Worm (Caenorhabditis elegans): ENCODE measurements around the gene C18G1.9.

The C18G1.9 gene

DNA sequence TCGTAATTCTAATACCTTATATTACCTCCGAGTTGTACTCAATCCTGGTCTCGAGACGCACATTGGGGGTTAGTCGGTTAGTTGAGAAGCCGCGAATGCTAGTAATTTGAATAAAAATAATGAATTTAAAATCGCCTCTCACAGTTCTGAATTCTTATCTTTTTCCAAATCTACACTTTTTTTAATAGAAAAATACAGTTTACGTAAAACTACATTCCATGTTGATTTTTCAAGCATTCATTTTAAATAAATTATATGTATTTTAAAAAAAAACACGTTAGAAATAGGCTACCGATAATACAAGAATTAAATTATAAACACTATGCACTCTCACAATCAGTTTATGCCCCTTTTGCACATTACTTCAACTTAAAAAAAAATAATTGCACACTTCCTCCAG lies at the start of gene C18G1.9:
Gene C18G1.9, minus strand, starts transcription at position 101 of the 400 bp plus-strand sequence.
- TF ChIP-seq T22C8.4 (GFP tag; IDR thresholded peaks at IDR 0.05) = no peak
- TF ChIP-seq flt-1 (GFP tag; IDR thresholded peaks at IDR 0.05) = no peak
- no peak for TF ChIP-seq med-1 (GFP tag; optimal IDR thresholded peaks at IDR 0.05; ENCODE audit: insufficient read depth)
- TF ChIP-seq tab-1 (GFP tag; IDR thresholded peaks at IDR 0.05) = no peak
- TF ChIP-seq ztf-29 (GFP tag; IDR thresholded peaks at IDR 0.05) = no peak
- TF ChIP-seq ztf-23 (GFP tag; IDR thresholded peaks at IDR 0.05) = no peak
- no peak for TF ChIP-seq cog-1 (tag; optimal IDR thresholded peaks at IDR 0.05)
- TF ChIP-seq klf-2 (GFP tag; conservative IDR thresholded peaks at IDR 0.05) = no peak

DNA sequence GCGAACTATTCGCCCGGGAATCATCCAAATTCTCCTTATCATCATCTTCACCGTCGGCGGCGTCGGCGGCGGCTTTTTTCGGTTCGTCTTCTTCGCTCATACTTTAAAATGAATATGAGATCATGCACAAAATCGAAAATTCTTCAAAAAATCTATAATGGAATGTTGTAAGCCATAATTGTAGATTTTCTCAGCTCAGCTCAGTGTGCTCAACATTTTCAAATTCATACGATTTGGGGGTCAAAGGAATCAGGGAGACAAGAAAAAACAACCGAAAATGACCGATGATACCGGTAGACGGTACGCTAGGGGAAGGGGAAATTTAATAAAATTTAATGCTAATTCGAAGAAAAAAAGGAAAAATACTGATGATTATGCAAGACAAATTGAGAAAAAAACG lies 49.0 kb upstream of the C18G1.9 start, which contains the start of gene ccep-97:
Gene ccep-97, minus strand, starts transcription at position 101 of the 400 bp plus-strand sequence.
- no peak for TF ChIP-seq ztf-23 (GFP tag; IDR thresholded peaks at IDR 0.05)
- TF ChIP-seq klf-2 (GFP tag; conservative IDR thresholded peaks at IDR 0.05) = no peak
- no peak for TF ChIP-seq T22C8.4 (GFP tag; IDR thresholded peaks at IDR 0.05)
- TF ChIP-seq med-1 (GFP tag; optimal IDR thresholded peaks at IDR 0.05; ENCODE audit: insufficient read depth) = no peak
- no peak for TF ChIP-seq ref-1 (GFP tag; conservative IDR thresholded peaks at IDR 0.05)
- TF ChIP-seq ztf-29 (GFP tag; IDR thresholded peaks at IDR 0.05) = no peak
- no peak for TF ChIP-seq tab-1 (GFP tag; IDR thresholded peaks at IDR 0.05)
- no peak for TF ChIP-seq cog-1 (tag; optimal IDR thresholded peaks at IDR 0.05)
- TF ChIP-seq flt-1 (GFP tag; IDR thresholded peaks at IDR 0.05) = no peak

DNA sequence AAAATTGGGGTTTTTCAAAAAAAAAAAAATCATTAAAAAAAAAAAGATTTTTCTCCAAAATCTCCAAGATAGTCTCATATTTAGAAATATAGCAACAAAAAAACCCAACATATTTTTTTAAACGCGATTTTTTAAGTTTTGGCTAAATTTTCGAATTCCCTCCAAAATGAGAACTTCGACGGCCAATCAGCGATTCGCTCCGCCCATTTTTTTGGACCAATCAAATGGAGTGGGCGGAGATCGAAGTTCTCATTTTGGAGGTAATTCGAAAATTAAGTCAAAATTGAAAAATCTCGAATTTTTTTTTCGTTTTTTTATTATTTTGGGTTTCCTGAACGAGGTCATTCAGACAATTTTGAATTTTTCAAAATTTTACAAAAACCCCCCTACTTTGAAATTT lies 44.3 kb upstream of the C18G1.9 start:
- no peak for TF ChIP-seq ztf-29 (GFP tag; IDR thresholded peaks at IDR 0.05)
- no peak for TF ChIP-seq T22C8.4 (GFP tag; IDR thresholded peaks at IDR 0.05)
- no peak for TF ChIP-seq med-1 (GFP tag; optimal IDR thresholded peaks at IDR 0.05; ENCODE audit: insufficient read depth)
- TF ChIP-seq flt-1 (GFP tag; IDR thresholded peaks at IDR 0.05) = no peak
- TF ChIP-seq tab-1 (GFP tag; IDR thresholded peaks at IDR 0.05) = no peak
- TF ChIP-seq cog-1 (tag; optimal IDR thresholded peaks at IDR 0.05) = no peak
- no peak for TF ChIP-seq ztf-23 (GFP tag; IDR thresholded peaks at IDR 0.05)
- TF ChIP-seq klf-2 (GFP tag; conservative IDR thresholded peaks at IDR 0.05) = no peak
- TF ChIP-seq ref-1 (GFP tag; conservative IDR thresholded peaks at IDR 0.05) = no peak

DNA sequence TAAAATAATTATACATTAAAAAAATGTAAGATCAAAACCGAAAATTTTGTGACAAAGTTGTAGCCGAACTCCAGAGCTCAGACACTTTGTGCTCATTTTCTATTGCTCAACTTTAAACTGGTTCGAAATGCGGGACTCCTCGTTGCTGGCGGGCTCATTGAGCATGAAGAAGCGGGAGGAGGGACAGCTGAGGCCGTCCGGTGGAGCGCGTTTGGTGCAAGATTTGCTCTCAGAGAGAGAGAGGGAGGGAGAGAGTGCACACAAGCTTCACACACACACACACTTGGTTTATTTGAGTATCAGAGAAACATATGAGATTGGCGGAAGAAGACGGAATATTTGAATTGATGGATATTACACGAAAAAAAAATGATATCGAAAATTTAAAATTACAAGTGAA lies 41.1 kb upstream of the C18G1.9 start:
- TF ChIP-seq ztf-23 (GFP tag; IDR thresholded peaks at IDR 0.05) = no peak
- TF ChIP-seq tab-1 (GFP tag; IDR thresholded peaks at IDR 0.05) = 0 out of 2 replicates have a peak, but pooled peaks have one; percentile 7
- peak; percentile 58 for TF ChIP-seq cog-1 (tag; optimal IDR thresholded peaks at IDR 0.05)
- peak; percentile 46; the same call in 1 of the 2 replicates for TF ChIP-seq flt-1 (GFP tag; IDR thresholded peaks at IDR 0.05)

DNA sequence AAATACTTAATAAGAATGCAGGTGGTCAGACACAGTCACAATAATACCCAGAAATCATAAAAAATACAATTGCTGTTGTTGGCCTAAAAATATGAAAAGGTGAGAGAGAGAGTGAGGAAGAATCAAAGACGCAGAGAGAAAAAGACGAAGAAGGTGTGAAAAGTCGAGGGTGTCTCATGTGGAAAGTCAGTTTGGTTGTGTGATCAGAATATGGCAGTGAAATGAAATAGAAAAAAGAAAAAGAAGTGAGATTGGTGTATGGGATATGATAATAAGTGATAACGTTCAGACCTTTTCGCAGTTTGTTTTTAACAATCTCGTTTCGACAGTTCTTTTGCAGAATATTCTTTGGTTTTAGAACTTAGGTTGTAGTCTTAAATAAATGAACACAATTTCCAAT lies 37.3 kb upstream of the C18G1.9 start:
- TF ChIP-seq flt-1 (GFP tag; IDR thresholded peaks at IDR 0.05) = no peak

DNA sequence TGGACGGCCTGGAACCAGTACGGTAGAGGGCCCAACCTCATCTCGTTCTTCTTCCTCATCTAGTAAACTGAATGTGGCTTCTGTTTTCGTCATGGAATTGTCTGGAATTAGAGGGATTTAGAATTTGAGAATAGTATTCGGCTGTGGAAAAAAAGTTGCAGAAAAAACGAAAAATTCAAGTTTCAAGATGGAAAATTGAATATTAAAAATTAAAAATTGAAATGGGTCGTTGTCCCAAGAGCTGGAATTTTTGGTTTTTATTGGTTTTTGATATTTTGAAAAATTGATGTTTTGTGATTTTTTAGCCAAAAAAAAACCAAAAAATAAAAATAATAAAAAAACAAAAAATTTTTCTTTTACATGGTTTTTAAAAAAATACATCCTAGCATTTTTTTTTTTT lies 36.3 kb upstream of the C18G1.9 start, which contains the start of gene R02F11.3:
Gene R02F11.3, minus strand, starts transcription at position 101 of the 400 bp plus-strand sequence.
- TF ChIP-seq ref-1 (GFP tag; conservative IDR thresholded peaks at IDR 0.05) = no peak

DNA sequence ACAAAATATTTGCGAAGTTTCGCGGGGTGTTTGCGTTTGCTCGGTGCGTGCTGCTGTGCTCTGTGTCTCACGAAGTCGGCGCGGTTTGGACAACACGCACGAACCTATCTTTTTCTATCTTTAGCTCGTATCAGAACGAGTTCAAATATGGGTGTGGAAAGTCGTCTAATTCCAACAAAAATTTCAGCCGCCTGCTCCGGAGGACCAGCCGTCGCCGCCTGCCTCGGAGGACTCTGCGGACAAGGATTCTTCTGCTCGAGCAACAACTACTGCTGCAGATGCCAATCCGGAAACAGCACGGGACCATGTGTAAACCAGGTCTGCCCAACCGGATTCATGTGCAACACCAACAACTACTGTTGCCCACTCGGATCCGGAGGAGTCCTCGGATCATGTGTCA lies 32.4 kb upstream of the C18G1.9 start:
- TF ChIP-seq klf-2 (GFP tag; conservative IDR thresholded peaks at IDR 0.05) (no peak), cog-1 (tag; optimal IDR thresholded peaks at IDR 0.05) (no peak), flt-1 (GFP tag; IDR thresholded peaks at IDR 0.05) (no peak), ref-1 (GFP tag; conservative IDR thresholded peaks at IDR 0.05) (no peak), ztf-29 (GFP tag; IDR thresholded peaks at IDR 0.05) (no peak), ztf-23 (GFP tag; IDR thresholded peaks at IDR 0.05) (no peak), T22C8.4 (GFP tag; IDR thresholded peaks at IDR 0.05) (no peak), med-1 (GFP tag; optimal IDR thresholded peaks at IDR 0.05; ENCODE audit: insufficient read depth) (no peak), tab-1 (GFP tag; IDR thresholded peaks at IDR 0.05) (no peak)

DNA sequence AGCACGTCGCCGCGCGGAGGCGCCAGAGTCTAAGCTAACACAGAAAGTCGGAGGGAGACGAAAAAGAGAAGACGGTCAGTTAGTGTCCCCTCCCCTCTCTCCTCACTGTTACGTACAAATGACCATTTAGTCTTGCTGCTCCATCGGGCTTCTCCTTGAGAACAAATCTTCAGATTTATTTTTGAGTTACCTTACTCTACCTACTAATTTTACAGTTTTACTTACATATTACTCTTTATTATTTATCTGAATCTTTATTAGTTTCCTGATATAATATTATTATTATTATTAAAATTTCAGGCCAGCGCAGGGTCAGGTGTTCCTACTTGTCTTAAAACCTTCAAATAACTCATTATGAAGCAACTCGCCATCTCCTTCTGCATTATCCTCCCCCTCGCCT lies 31.3 kb upstream of the C18G1.9 start, which contains the start of gene R02F11.1:
Gene R02F11.1, plus strand, starts transcription at position 301 of the 400 bp plus-strand sequence.
- no peak for TF ChIP-seq tab-1 (GFP tag; IDR thresholded peaks at IDR 0.05)
- no peak for TF ChIP-seq flt-1 (GFP tag; IDR thresholded peaks at IDR 0.05)
- no peak for TF ChIP-seq ztf-23 (GFP tag; IDR thresholded peaks at IDR 0.05)

DNA sequence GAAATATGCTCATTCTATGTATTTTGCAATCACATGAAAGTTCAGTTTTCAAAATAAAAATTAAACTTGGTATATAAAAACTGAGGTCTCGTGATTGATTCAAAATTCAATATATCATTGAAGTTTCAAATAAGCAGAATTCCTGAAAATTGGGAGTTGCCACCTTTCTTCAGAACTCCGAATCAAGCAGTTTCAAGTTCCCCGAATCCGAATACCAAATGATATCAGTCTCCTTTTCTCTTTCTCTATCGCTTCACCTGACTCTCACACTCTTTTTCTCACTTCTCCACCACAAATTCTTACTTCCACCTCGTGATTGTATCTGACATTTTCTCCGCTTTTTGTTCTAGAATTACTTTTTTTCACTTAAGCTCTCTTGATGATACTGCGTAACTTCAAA lies 24.8 kb upstream of the C18G1.9 start, which contains the start of gene R02F11.2:
Gene R02F11.2, plus strand, starts transcription at position 292 of the 400 bp plus-strand sequence.
- TF ChIP-seq ztf-23 (GFP tag; IDR thresholded peaks at IDR 0.05) (no peak), ztf-29 (GFP tag; IDR thresholded peaks at IDR 0.05) (no peak), cog-1 (tag; optimal IDR thresholded peaks at IDR 0.05) (no peak), tab-1 (GFP tag; IDR thresholded peaks at IDR 0.05) (no peak), med-1 (GFP tag; optimal IDR thresholded peaks at IDR 0.05; ENCODE audit: insufficient read depth) (no peak), klf-2 (GFP tag; conservative IDR thresholded peaks at IDR 0.05) (no peak), flt-1 (GFP tag; IDR thresholded peaks at IDR 0.05) (no peak), ref-1 (GFP tag; conservative IDR thresholded peaks at IDR 0.05) (no peak), T22C8.4 (GFP tag; IDR thresholded peaks at IDR 0.05) (no peak)

DNA sequence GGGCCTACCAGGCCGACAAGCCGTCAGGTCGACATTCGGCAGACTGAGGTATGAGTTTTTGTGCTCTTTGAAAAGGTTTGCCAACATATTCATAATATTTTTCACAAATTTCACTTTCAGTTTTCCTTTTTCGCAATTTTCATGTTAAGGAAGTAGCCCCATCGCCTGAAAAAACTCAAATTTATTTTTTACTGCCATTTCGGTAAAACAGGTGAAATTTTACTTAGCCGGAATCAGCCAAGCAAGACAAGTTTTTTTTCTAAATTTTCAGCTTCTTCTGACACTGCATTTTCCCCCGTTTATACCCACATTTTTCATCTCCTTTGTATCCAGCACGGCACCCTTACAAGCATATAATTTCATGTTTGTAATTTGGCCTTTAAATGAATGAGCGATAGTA lies 22.0 kb upstream of the C18G1.9 start, which contains the start of gene R02F11.11:
Gene R02F11.11, plus strand, starts transcription at position 301 of the 400 bp plus-strand sequence.
- TF ChIP-seq ref-1 (GFP tag; conservative IDR thresholded peaks at IDR 0.05) (no peak), cog-1 (tag; optimal IDR thresholded peaks at IDR 0.05) (no peak), klf-2 (GFP tag; conservative IDR thresholded peaks at IDR 0.05) (no peak)

DNA sequence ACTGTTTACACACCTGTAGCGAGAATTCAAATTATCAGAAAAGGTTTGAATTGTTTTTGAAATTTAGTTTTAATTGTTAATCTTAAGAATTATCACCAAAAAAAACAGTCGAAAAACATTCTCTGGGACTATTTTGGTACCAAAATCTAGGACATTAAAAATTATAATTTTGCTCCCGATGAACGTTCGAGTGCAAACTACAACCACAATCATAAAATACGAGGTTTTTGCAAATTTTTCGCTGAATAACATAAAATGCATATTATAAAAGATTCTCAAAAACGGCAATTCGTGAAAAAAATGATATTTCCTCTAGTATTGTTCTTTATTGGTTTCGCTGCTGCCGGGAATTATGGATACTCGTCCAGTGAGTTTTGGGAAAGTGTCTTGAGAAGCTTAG lies 20.8 kb upstream of the C18G1.9 start, which contains the start of gene R02F11.12:
Gene R02F11.12, plus strand, starts transcription at position 301 of the 400 bp plus-strand sequence.
- TF ChIP-seq med-1 (GFP tag; optimal IDR thresholded peaks at IDR 0.05; ENCODE audit: insufficient read depth) (no peak), ref-1 (GFP tag; conservative IDR thresholded peaks at IDR 0.05) (no peak), ztf-23 (GFP tag; IDR thresholded peaks at IDR 0.05) (no peak), flt-1 (GFP tag; IDR thresholded peaks at IDR 0.05) (no peak), T22C8.4 (GFP tag; IDR thresholded peaks at IDR 0.05) (no peak)
